Worm (Caenorhabditis elegans) whole organism, mixed stage, embryonic: Measurements from ENCODE around the gene hrde-1.

ENCODE experiments used
- bed-3 ChIP-seq: fragments of 200-800 bp; sonication (Bioruptor generic); optimal IDR thresholded peaks from 3 replicates; lab custom pipeline; 2018; ENCODE audit warnings: mild to moderate bottlenecking, missing genetic modification characterization, moderate library complexity, missing compliant biosample characterization
- ceh-43 ChIP-seq: fragments of 200-800 bp; sonication (Bioruptor generic); optimal IDR thresholded peaks from 2 replicates; lab custom pipeline; 2018; ENCODE audit warnings: mild to moderate bottlenecking, missing genetic modification characterization, moderate library complexity, missing compliant biosample characterization
- cnd-1 ChIP-seq: fragments of 200-800 bp; sonication (Bioruptor generic); optimal IDR thresholded peaks from 2 replicates; lab custom pipeline; 2018; ENCODE audit warnings: mild to moderate bottlenecking, missing genetic modification characterization, missing compliant biosample characterization
- elt-3 ChIP-seq: fragments of 150-350 bp; optimal IDR thresholded peaks from 2 replicates; lab custom pipeline; 2014; ENCODE audit warnings: missing biosample characterization, missing genetic modification characterization
- mep-1 ChIP-seq: fragments of 150-350 bp; optimal IDR thresholded peaks from 2 replicates; lab custom pipeline; 2017; ENCODE audit warnings: missing biosample characterization, missing genetic modification reagents, missing genetic modification characterization, inconsistent platforms
- mls-2 ChIP-seq: sonication (generic microtip); optimal IDR thresholded peaks from 2 replicates; lab custom pipeline; 2016; ENCODE audit warnings: mild to moderate bottlenecking, missing genetic modification characterization, moderate library complexity, missing compliant biosample characterization
- nhr-12 ChIP-seq: fragments of 150-350 bp; optimal IDR thresholded peaks from 2 replicates; lab custom pipeline; 2014; ENCODE audit warnings: missing biosample characterization, missing genetic modification characterization
- nhr-28 ChIP-seq: fragments of 150-350 bp; optimal IDR thresholded peaks from 2 replicates; lab custom pipeline; 2014; ENCODE audit warnings: missing biosample characterization, missing genetic modification characterization
- nhr-76 ChIP-seq: sonication (generic microtip); optimal IDR thresholded peaks from 2 replicates; lab custom pipeline; 2017; ENCODE audit warnings: missing biosample characterization, missing genetic modification characterization
- snpc-4 ChIP-seq: fragments of 150-350 bp; optimal IDR thresholded peaks from 2 replicates; lab custom pipeline; 2014; ENCODE audit warnings: missing biosample characterization, missing genetic modification characterization
- unc-39 ChIP-seq: fragments of 150-350 bp; optimal IDR thresholded peaks from 2 replicates; lab custom pipeline; 2014; ENCODE audit warnings: missing biosample characterization, missing genetic modification characterization
- unc-62 ChIP-seq: fragments of 150-350 bp; optimal IDR thresholded peaks from 2 replicates; lab custom pipeline; 2014; ENCODE audit warnings: missing biosample characterization, missing genetic modification reagents, missing genetic modification characterization
- ztf-11 ChIP-seq: fragments of 150-350 bp; optimal IDR thresholded peaks from 2 replicates; lab custom pipeline; 2014; ENCODE audit warnings: missing biosample characterization, missing genetic modification characterization

ce11 chrIII:4170903-4171377, 5.0 kb downstream of the hrde-1 start, which contains the start of the genes rnf-121 and C16C10.4:
- TF ChIP-seq elt-3 (tag; lab: Kevin White, UChicago) (peak; percentile 78), bed-3 (GFP tag; lab: Kevin White, UChicago) (peak; percentile 83), nhr-28 (peak; percentile 73), mls-2 (peak; percentile 94), unc-62 (GFP tag; lab: Kevin White, UChicago) (peak; percentile 7), ztf-11 (tag; lab: Kevin White, UChicago) (peak; percentile 94), nhr-12 (tag; lab: Kevin White, UChicago) (peak; percentile 99), snpc-4 (tag; lab: Kevin White, UChicago) (no peak), cnd-1 (peak; percentile 94), mep-1 (tag; lab: Kevin White, UChicago) (peak; percentile 82), unc-39 (tag; lab: Kevin White, UChicago) (peak; percentile 71), nhr-76 (peak; percentile 73), ceh-43 (GFP tag; lab: Kevin White, UChicago) (peak; percentile 92)
